Worm (Caenorhabditis elegans) whole organism, mixed stage, embryonic: Measurements from ENCODE around the gene raga-1.

Experiments
- bed-3 ChIP-seq: fragments of 200-800 bp; sonication (Bioruptor generic); optimal IDR thresholded peaks from 3 replicates; lab custom pipeline; 2018; ENCODE audit warnings: mild to moderate bottlenecking, missing genetic modification characterization, moderate library complexity, missing compliant biosample characterization
- blmp-1 ChIP-seq: fragments of 150-350 bp; optimal IDR thresholded peaks from 2 replicates; lab custom pipeline; 2014; ENCODE audit warnings: missing biosample characterization, missing genetic modification characterization
- elt-3 ChIP-seq: fragments of 150-350 bp; optimal IDR thresholded peaks from 2 replicates; lab custom pipeline; 2014; ENCODE audit warnings: missing biosample characterization, missing genetic modification characterization
- ham-2 ChIP-seq: fragments of 200-800 bp; sonication (Bioruptor generic); optimal IDR thresholded peaks from 2 replicates; lab custom pipeline; 2018; ENCODE audit warnings: mild to moderate bottlenecking, missing genetic modification characterization, missing compliant biosample characterization
- hlh-1 ChIP-seq: fragments of 150-350 bp; optimal IDR thresholded peaks from 2 replicates; lab custom pipeline; 2014; ENCODE audit warnings: missing biosample characterization, missing genetic modification reagents, missing genetic modification characterization
- lsy-2 ChIP-seq: fragments of 150-350 bp; optimal IDR thresholded peaks from 2 replicates; lab custom pipeline; 2014; ENCODE audit warnings: missing biosample characterization, missing genetic modification characterization
- nhr-28 ChIP-seq: fragments of 150-350 bp; optimal IDR thresholded peaks from 2 replicates; lab custom pipeline; 2014; ENCODE audit warnings: missing biosample characterization, missing genetic modification characterization
- nhr-76 ChIP-seq: sonication (generic microtip); optimal IDR thresholded peaks from 2 replicates; lab custom pipeline; 2017; ENCODE audit warnings: missing biosample characterization, missing genetic modification characterization
- pha-4 ChIP-seq: fragments of 150-350 bp; optimal IDR thresholded peaks from 2 replicates; lab custom pipeline; 2018; ENCODE audit warnings: missing biosample characterization, missing genetic modification reagents, missing genetic modification characterization
- snpc-4 ChIP-seq: fragments of 150-350 bp; optimal IDR thresholded peaks from 2 replicates; lab custom pipeline; 2014; ENCODE audit warnings: missing biosample characterization, missing genetic modification characterization
- unc-62 ChIP-seq: fragments of 150-350 bp; optimal IDR thresholded peaks from 2 replicates; lab custom pipeline; 2014; ENCODE audit warnings: missing biosample characterization, missing genetic modification reagents, missing genetic modification characterization

- TF ChIP-seq bed-3 (peak; percentile 10), unc-62 (GFP tag; lab: Kevin White, UChicago) (peak; percentile 3), elt-3 (tag; lab: Kevin White, UChicago) (no peak), nhr-28 (tag; lab: Kevin White, UChicago) (no peak), nhr-76 (tag; lab: Kevin White, UChicago) (no peak), blmp-1 (tag; lab: Kevin White, UChicago) (no peak), snpc-4 (tag; lab: Kevin White, UChicago) (no peak), ham-2 (GFP tag; lab: Kevin White, UChicago) (no peak), lsy-2 (tag; lab: Kevin White, UChicago) (peak; percentile 86), hlh-1 (tag; lab: Kevin White, UChicago) (peak; percentile 42), pha-4 (peak; percentile 64)
These were observed 44.4 kb downstream of the raga-1 start, which contains the start of gene nduf-11 for ce11 chrII:11345570-11346029.
